Worm (Caenorhabditis elegans) whole organism, young adult: ENCODE data around the gene F42F12.4.

Source experiments
- F22D6.2 ChIP-seq: sonication (generic microtip); optimal IDR thresholded peaks from 2 replicates; lab custom pipeline; 2016; ENCODE audit warnings: mild to moderate bottlenecking, missing genetic modification characterization, missing compliant biosample characterization
- F37B4.10 ChIP-seq: fragments of 200-800 bp; sonication (Bioruptor generic); IDR thresholded peaks from 2 replicates; pipeline ENCODE4 v1.3.6; 2022; ENCODE audit warnings: missing genetic modification characterization, missing compliant biosample characterization
- F49E8.2 ChIP-seq: sonication (generic microtip); optimal IDR thresholded peaks from 3 replicates; lab custom pipeline; 2017; ENCODE audit warnings: missing genetic modification characterization, mild to moderate bottlenecking, missing compliant biosample characterization, antibody characterized with exemption, moderate library complexity; ENCODE audit not compliant: insufficient read depth
- T07F8.4 ChIP-seq: sonication (generic microtip); optimal IDR thresholded peaks from 2 replicates; lab custom pipeline; 2016; ENCODE audit warnings: mild to moderate bottlenecking, missing genetic modification characterization, moderate library complexity, missing compliant biosample characterization
- T26A5.8 ChIP-seq: sonication (generic microtip); optimal IDR thresholded peaks from 2 replicates; lab custom pipeline; 2016; ENCODE audit warnings: missing genetic modification characterization, missing compliant biosample characterization
- ZK185.1 ChIP-seq: sonication (generic microtip); optimal IDR thresholded peaks from 2 replicates; lab custom pipeline; 2016; ENCODE audit warnings: mild to moderate bottlenecking, missing genetic modification characterization, missing compliant biosample characterization; ENCODE audit not compliant: poor library complexity, severe bottlenecking
- atf-7 ChIP-seq: sonication (generic microtip); optimal IDR thresholded peaks from 2 replicates; lab custom pipeline; 2017; ENCODE audit warnings: mild to moderate bottlenecking, missing genetic modification characterization, missing compliant biosample characterization
- bed-2 ChIP-seq: fragments of 200-800 bp; sonication (Bioruptor generic); IDR thresholded peaks from 2 replicates; pipeline ENCODE4 v1.3.6; 2022; ENCODE audit warnings: missing genetic modification reagents, missing genetic modification characterization, missing compliant biosample characterization
- ceh-100 ChIP-seq: fragments of 200-800 bp; sonication (Bioruptor generic); IDR thresholded peaks from 2 replicates; pipeline ENCODE4 v1.3.6; 2022; ENCODE audit warnings: missing genetic modification reagents, missing genetic modification characterization, missing compliant biosample characterization
- ceh-91 ChIP-seq: fragments of 200-800 bp; sonication (Bioruptor generic); IDR thresholded peaks from 2 replicates; pipeline ENCODE4 v1.3.6; 2022; ENCODE audit warnings: missing genetic modification reagents, missing genetic modification characterization, missing compliant biosample characterization
- dox-1 ChIP-seq: fragments of 200-800 bp; sonication (Bioruptor generic); IDR thresholded peaks from 2 replicates; pipeline ENCODE4 v1.3.6; 2022; ENCODE audit warnings: missing genetic modification reagents, missing genetic modification characterization, missing compliant biosample characterization
- dpff-1 ChIP-seq: sonication (generic microtip); optimal IDR thresholded peaks from 2 replicates; lab custom pipeline; 2017; ENCODE audit warnings: mild to moderate bottlenecking, missing genetic modification characterization, missing compliant biosample characterization
- egl-18 ChIP-seq: fragments of 200-800 bp; sonication (Bioruptor generic); IDR thresholded peaks from 2 replicates; pipeline ENCODE4 v1.3.6; 2022; ENCODE audit warnings: missing genetic modification reagents, missing genetic modification characterization, missing compliant biosample characterization
- ekl-4 ChIP-seq: fragments of 200-800 bp; sonication (Bioruptor generic); IDR thresholded peaks from 2 replicates; pipeline ENCODE4 v1.3.6; 2022; ENCODE audit warnings: missing genetic modification reagents, missing genetic modification characterization, missing compliant biosample characterization
- fkh-3 ChIP-seq: sonication (generic microtip); optimal IDR thresholded peaks from 2 replicates; lab custom pipeline; 2016; ENCODE audit warnings: mild to moderate bottlenecking, missing genetic modification characterization, missing compliant biosample characterization
- hlh-26 ChIP-seq: fragments of 200-800 bp; sonication (Bioruptor generic); conservative IDR thresholded peaks from 2 replicates; pipeline ENCODE4 v1.3.6; 2022; ENCODE audit warnings: missing genetic modification reagents, missing genetic modification characterization, missing compliant biosample characterization
- hmg-1.2 ChIP-seq: fragments of 200-800 bp; sonication (Bioruptor generic); IDR thresholded peaks from 2 replicates; pipeline ENCODE4 v1.3.6; 2022; ENCODE audit warnings: missing genetic modification reagents, missing genetic modification characterization, missing compliant biosample characterization
- let-607 ChIP-seq, 2 experiments: fragments of 200-800 bp in 1 of 2; sonication (Bioruptor generic) in 1 of 2; sonication (generic microtip) in 1 of 2; optimal IDR thresholded peaks; 2 replicates each; lab custom pipeline; 2016 to 2018; ENCODE audit warnings: mild to moderate bottlenecking in 2 of 2, missing compliant biosample characterization in 2 of 2, missing genetic modification characterization in 2 of 2, moderate library complexity in 2 of 2, missing genotype in 1 of 2
- lin-35 ChIP-seq, 3 experiments: fragments of 150-350 bp in 2 of 3; sonication (generic microtip) in 1 of 3; optimal IDR thresholded peaks; 2 replicates each; lab custom pipeline; 2014 to 2018; ENCODE audit warnings: missing biosample characterization in 3 of 3, missing genetic modification characterization in 3 of 3, missing genetic modification reagents in 3 of 3
- lin-40 ChIP-seq: sonication (generic microtip); optimal IDR thresholded peaks from 2 replicates; lab custom pipeline; 2016; ENCODE audit warnings: missing genetic modification characterization, mild to moderate bottlenecking, missing compliant biosample characterization, missing genotype, missing genetic modification reagents
- lin-54 ChIP-seq: fragments of 200-800 bp; sonication (Bioruptor generic); optimal IDR thresholded peaks from 2 replicates; lab custom pipeline; 2018; ENCODE audit warnings: mild to moderate bottlenecking, missing genetic modification characterization, missing compliant biosample characterization
- madf-3 ChIP-seq: fragments of 200-800 bp; sonication (Bioruptor generic); IDR thresholded peaks from 2 replicates; pipeline ENCODE4 v1.3.6; 2022; ENCODE audit warnings: missing genetic modification reagents, missing genetic modification characterization, missing compliant biosample characterization
- mes-4 ChIP-seq: sonication (generic microtip); optimal IDR thresholded peaks from 2 replicates; lab custom pipeline; 2016; ENCODE audit warnings: missing genotype, missing genetic modification characterization, missing compliant biosample characterization
- rcor-1 ChIP-seq: fragments of 200-800 bp; sonication (Bioruptor generic); IDR thresholded peaks from 2 replicates; pipeline ENCODE4 v1.3.6; 2022; ENCODE audit warnings: missing genetic modification reagents, missing genetic modification characterization, missing compliant biosample characterization
- rec-8 ChIP-seq, 2 experiments: sonication (generic microtip); optimal IDR thresholded peaks; 2 replicates each; lab custom pipeline; 2016; ENCODE audit warnings: mild to moderate bottlenecking in 2 of 2, missing genetic modification characterization in 2 of 2, missing genetic modification reagents in 2 of 2, missing genotype in 2 of 2, missing biosample characterization in 1 of 2, missing compliant biosample characterization in 1 of 2, moderate library complexity in 1 of 2
- rpc-1 ChIP-seq, 2 experiments: fragments of 150-350 bp in 1 of 2; sonication (generic microtip) in 1 of 2; optimal IDR thresholded peaks; 2 replicates each; lab custom pipeline; 2014 to 2018; ENCODE audit warnings: missing biosample characterization in 1 of 2, missing genetic modification characterization in 1 of 2, missing genetic modification reagents in 1 of 2, missing genotype in 1 of 2
- snpc-1.1 ChIP-seq: sonication (generic microtip); optimal IDR thresholded peaks from 2 replicates; lab custom pipeline; 2017; ENCODE audit warnings: missing genetic modification characterization, mild to moderate bottlenecking, missing compliant biosample characterization, antibody characterized with exemption, moderate library complexity, missing genotype, missing genetic modification reagents; ENCODE audit not compliant: insufficient read depth
- somi-1 ChIP-seq: fragments of 200-800 bp; sonication (Bioruptor generic); optimal IDR thresholded peaks from 2 replicates; lab custom pipeline; 2018; ENCODE audit warnings: mild to moderate bottlenecking, missing genetic modification characterization, missing compliant biosample characterization
- xnd-1 ChIP-seq: sonication (generic microtip); optimal IDR thresholded peaks from 2 replicates; lab custom pipeline; 2016; ENCODE audit warnings: missing genotype, missing genetic modification reagents, missing genetic modification characterization, missing compliant biosample characterization
- ztf-22 ChIP-seq: fragments of 200-800 bp; sonication (Bioruptor generic); optimal IDR thresholded peaks from 2 replicates; lab custom pipeline; 2018; ENCODE audit warnings: mild to moderate bottlenecking, missing genetic modification characterization, moderate library complexity, missing compliant biosample characterization

Gene F42F12.4

DNA sequence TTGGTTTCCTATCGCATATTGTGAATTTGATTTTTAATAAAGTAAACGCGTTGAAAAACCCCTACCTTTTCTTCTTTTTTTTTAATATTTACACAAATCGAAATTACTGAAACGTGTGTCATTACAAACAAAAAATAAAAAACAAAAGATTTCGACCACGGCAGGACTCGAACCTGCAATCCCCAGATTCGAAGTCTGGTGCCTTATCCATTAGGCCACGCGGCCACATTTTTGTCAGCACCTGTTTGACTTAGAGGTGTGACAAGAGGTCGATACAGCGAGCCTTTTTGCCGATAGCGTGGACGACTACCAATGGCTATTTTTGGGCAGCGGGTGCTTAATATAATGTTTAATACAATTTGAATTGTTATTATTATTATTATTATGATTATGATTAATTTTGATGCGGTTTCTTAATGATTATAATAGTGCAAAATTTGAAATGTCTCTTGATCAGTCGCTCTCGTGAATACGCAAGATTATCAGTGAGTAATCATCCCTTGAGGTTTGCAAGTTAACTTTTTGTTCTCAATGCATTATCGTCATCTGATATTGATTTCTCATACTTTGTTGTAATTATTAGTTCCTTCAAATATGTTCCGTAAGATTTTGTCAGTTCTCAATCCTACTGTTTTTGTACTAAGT lies 14.8 kb downstream of the F42F12.4 start, which contains the start of gene srd-44 (continued):
- peak; percentile 72 for TF ChIP-seq rpc-1 (optimal IDR thresholded peaks at IDR 0.05; lab: Kevin White, UChicago)
- TF ChIP-seq rpc-1 (tag; optimal IDR thresholded peaks at IDR 0.05; lab: Kevin White, UChicago), result peak; percentile 85
- peak; percentile 42 to 56 for TF ChIP-seq rec-8 (tag; optimal IDR thresholded peaks at IDR 0.05; lab: Kevin White, UChicago)
- no peak for TF ChIP-seq bed-2
- TF ChIP-seq snpc-1.1 (tag; lab: Kevin White, UChicago), result peak; percentile 18
- TF ChIP-seq T07F8.4 (tag; lab: Kevin White, UChicago), result peak; percentile 52

DNA sequence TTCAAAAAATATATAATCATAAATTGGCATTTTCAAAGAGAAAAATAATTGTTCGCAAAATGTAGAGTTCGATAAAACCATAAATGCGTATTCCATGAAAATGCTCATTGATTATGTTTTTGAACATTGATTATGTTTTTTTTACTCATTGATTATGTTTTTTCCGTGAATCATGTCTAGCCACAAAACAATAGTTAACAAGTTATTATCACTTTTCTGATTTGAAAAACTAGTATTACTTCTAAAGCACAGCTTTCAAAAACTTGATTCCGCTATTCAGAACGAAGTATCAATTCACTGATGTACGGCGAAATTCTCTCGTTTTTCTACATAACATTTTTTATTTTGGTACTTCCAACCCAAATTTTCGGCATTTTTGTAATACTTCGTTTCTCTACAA lies 16.9 kb downstream of the F42F12.4 start, which contains the start of gene srd-48:
Gene srd-48 (plus strand): TSS at position 301 of the 400 bp plus-strand sequence.
- no peak for TF ChIP-seq lin-40 (tag; lab: Kevin White, UChicago)
- no peak for TF ChIP-seq ztf-22 (GFP tag; lab: Kevin White, UChicago)
- TF ChIP-seq lin-35 (GFP tag; optimal IDR thresholded peaks at IDR 0.05; lab: Kevin White, UChicago), result no peak
- no peak for TF ChIP-seq F37B4.10 (GFP tag; lab: Robert Waterston, UW)
- no peak for TF ChIP-seq ZK185.1 (tag; lab: Kevin White, UChicago)
- TF ChIP-seq ceh-100 (GFP tag; lab: Robert Waterston, UW), result no peak
- no peak for TF ChIP-seq dpff-1 (tag; lab: Kevin White, UChicago)
- no peak for TF ChIP-seq xnd-1
- no peak for TF ChIP-seq T26A5.8 (tag; lab: Kevin White, UChicago)
- no peak for TF ChIP-seq F22D6.2
- no peak for TF ChIP-seq dox-1
- no peak for TF ChIP-seq mes-4
- TF ChIP-seq F49E8.2, result no peak
- TF ChIP-seq atf-7 (tag; lab: Kevin White, UChicago), result no peak
- no peak for TF ChIP-seq madf-3 (GFP tag; lab: Robert Waterston, UW)
- TF ChIP-seq egl-18 (GFP tag; lab: Robert Waterston, UW), result no peak

DNA sequence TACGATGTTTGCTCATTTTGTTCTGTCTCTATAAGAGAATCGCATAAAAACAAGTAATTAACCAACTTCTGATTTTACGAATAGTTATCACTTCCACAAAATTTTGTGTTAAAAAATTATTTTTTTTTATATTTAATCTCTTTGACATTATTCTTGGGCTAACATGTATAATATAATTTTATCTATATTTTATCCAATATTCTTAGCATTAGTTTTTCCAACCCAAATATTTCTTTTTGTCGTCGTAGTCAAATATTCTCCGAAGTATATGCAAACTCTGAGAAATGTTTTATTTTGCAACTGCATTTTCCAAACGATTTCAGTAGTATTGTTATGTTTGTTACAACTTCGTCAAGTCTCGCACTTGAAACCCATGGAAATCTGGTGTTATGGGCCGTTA lies 19.3 kb downstream of the F42F12.4 start, which contains the start of gene srd-47:
Gene srd-47 (plus strand): TSS at position 164 of the 400 bp plus-strand sequence.
- TF ChIP-seq hmg-1.2 (GFP tag; lab: Robert Waterston, UW) (no peak), madf-3 (GFP tag; lab: Robert Waterston, UW) (no peak), lin-54 (GFP tag; lab: Kevin White, UChicago) (no peak), ceh-91 (GFP tag; lab: Robert Waterston, UW) (no peak), let-607 (tag; optimal IDR thresholded peaks at IDR 0.05; lab: Kevin White, UChicago) (no peak), somi-1 (no peak)

DNA sequence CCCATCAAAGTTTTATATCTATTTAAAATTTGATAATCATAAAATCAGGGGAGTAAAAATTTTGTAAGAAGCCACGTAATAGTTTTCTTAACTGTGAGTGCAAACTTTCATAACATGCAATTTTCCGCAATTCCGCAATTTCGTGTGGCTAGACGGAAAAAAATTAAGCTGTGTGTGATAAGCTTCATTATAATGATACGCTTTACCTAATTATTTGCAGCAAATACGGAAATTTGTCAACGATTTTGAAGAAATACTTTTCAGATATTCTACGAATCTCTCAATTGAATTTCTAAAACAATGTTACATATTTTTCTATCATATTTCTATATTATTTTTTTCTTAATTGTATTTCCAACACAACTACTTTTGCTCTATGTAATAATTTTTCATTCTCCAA lies 21.0 kb downstream of the F42F12.4 start, which contains the start of gene srd-46:
Gene srd-46 (plus strand): TSS at position 301 of the 400 bp plus-strand sequence.
- TF ChIP-seq T26A5.8 (tag; lab: Kevin White, UChicago) (no peak), rcor-1 (no peak), hlh-26 (GFP tag; lab: Robert Waterston, UW) (no peak), ekl-4 (GFP tag; lab: Robert Waterston, UW) (no peak)

DNA sequence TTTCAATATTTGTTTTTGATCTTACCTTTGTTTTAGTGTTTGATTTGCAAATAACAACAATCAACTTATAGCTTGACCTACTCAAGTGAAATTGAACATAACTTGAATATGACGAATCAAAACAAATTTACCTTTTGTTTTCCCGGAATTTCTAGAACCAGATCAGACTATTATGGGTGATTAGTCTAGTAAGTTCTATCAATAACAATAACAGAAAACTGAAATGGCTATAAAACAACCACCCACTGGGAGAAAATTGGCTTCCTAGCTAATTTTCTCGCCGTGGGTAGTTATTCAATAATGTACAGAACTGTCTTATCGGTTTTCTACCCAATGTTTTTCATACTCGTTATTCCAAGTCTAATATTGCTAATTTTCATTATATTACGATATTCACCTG lies 24.1 kb downstream of the F42F12.4 start, which contains the start of gene srd-45:
Gene srd-45 (plus strand): TSS at position 301 of the 400 bp plus-strand sequence.
- TF ChIP-seq fkh-3 (tag; lab: Kevin White, UChicago), result no peak
